Worm (Caenorhabditis elegans) whole organism, late embryonic: ENCODE results near the gene C06B3.7.

ENCODE experiments used
- C08G9.2 ChIP-seq: sonication (generic microtip); optimal IDR thresholded peaks from 2 replicates; lab custom pipeline; 2016; ENCODE audit warnings: mild to moderate bottlenecking, missing genetic modification characterization, moderate library complexity, missing compliant biosample characterization
- F13H6.1 ChIP-seq: sonication (generic microtip); optimal IDR thresholded peaks from 2 replicates; lab custom pipeline; 2016; ENCODE audit warnings: missing genetic modification characterization, missing compliant biosample characterization
- K02D7.2 ChIP-seq: sonication (generic microtip); optimal IDR thresholded peaks from 2 replicates; lab custom pipeline; 2017; ENCODE audit warnings: mild to moderate bottlenecking, missing genetic modification characterization, missing compliant biosample characterization
- K09A11.1 ChIP-seq: sonication (generic microtip); optimal IDR thresholded peaks from 2 replicates; lab custom pipeline; 2017; ENCODE audit warnings: antibody characterized with exemption, mild to moderate bottlenecking, missing genetic modification characterization, missing compliant biosample characterization; ENCODE audit not compliant: insufficient read depth
- T23F11.4 ChIP-seq: fragments of 200-800 bp; sonication (Bioruptor generic); optimal IDR thresholded peaks from 2 replicates; lab custom pipeline; 2018; ENCODE audit warnings: mild to moderate bottlenecking, missing genetic modification characterization, missing compliant biosample characterization
- Y22D7AL.16 ChIP-seq: sonication (generic microtip); optimal IDR thresholded peaks from 2 replicates; lab custom pipeline; 2016; ENCODE audit warnings: missing genetic modification characterization, missing compliant biosample characterization
- ahr-1 ChIP-seq: sonication (generic microtip); optimal IDR thresholded peaks from 2 replicates; lab custom pipeline; 2016; ENCODE audit warnings: missing genetic modification characterization, missing compliant biosample characterization
- ama-1 ChIP-seq: fragments of 150-350 bp; optimal IDR thresholded peaks from 2 replicates; lab custom pipeline; 2014
- ceh-14 ChIP-seq: sonication (generic microtip); optimal IDR thresholded peaks from 2 replicates; lab custom pipeline; 2016; ENCODE audit warnings: missing genotype, missing genetic modification characterization, missing compliant biosample characterization
- ceh-2 ChIP-seq: sonication (generic microtip); optimal IDR thresholded peaks from 2 replicates; lab custom pipeline; 2016; ENCODE audit warnings: missing genotype, missing genetic modification characterization, missing compliant biosample characterization
- ceh-22 ChIP-seq: sonication (generic microtip); optimal IDR thresholded peaks from 2 replicates; lab custom pipeline; 2017; ENCODE audit warnings: missing biosample characterization, missing genetic modification characterization
- ceh-24 ChIP-seq: sonication (generic microtip); optimal IDR thresholded peaks from 2 replicates; lab custom pipeline; 2016; ENCODE audit warnings: mild to moderate bottlenecking, missing genetic modification characterization, missing compliant biosample characterization
- ceh-30 ChIP-seq: fragments of 150-350 bp; optimal IDR thresholded peaks from 2 replicates; lab custom pipeline; 2014; ENCODE audit warnings: missing biosample characterization, missing genetic modification characterization
- ceh-31 ChIP-seq: sonication (generic microtip); optimal IDR thresholded peaks from 2 replicates; lab custom pipeline; 2016; ENCODE audit warnings: missing genetic modification characterization, missing compliant biosample characterization
- ceh-34 ChIP-seq: sonication (generic microtip); optimal IDR thresholded peaks from 2 replicates; lab custom pipeline; 2016; ENCODE audit warnings: mild to moderate bottlenecking, missing genetic modification characterization, missing compliant biosample characterization
- ceh-45 ChIP-seq: fragments of 200-800 bp; sonication (Bioruptor generic); IDR thresholded peaks from 2 replicates; pipeline ENCODE4 v1.3.6; 2022; ENCODE audit warnings: missing genetic modification reagents, missing genetic modification characterization, missing compliant biosample characterization
- ceh-48 ChIP-seq: sonication (generic microtip); optimal IDR thresholded peaks from 2 replicates; lab custom pipeline; 2016; ENCODE audit warnings: missing genetic modification characterization, inconsistent platforms, missing compliant biosample characterization
- ceh-6 ChIP-seq: fragments of 200-800 bp; sonication (Bioruptor generic); optimal IDR thresholded peaks from 2 replicates; lab custom pipeline; 2018; ENCODE audit warnings: mild to moderate bottlenecking, missing genetic modification characterization, missing compliant biosample characterization
- ceh-9 ChIP-seq: sonication (generic microtip); optimal IDR thresholded peaks from 2 replicates; lab custom pipeline; 2016; ENCODE audit warnings: mild to moderate bottlenecking, missing genetic modification characterization, inconsistent platforms, missing compliant biosample characterization
- elt-4 ChIP-seq: sonication (generic microtip); optimal IDR thresholded peaks from 2 replicates; lab custom pipeline; 2016; ENCODE audit warnings: missing genetic modification characterization, missing compliant biosample characterization
- eyg-1 ChIP-seq: sonication (generic microtip); optimal IDR thresholded peaks from 2 replicates; lab custom pipeline; 2016; ENCODE audit warnings: missing genotype, missing genetic modification characterization, missing compliant biosample characterization
- fax-1 ChIP-seq: sonication (generic microtip); optimal IDR thresholded peaks from 2 replicates; lab custom pipeline; 2016; ENCODE audit warnings: missing genotype, missing genetic modification characterization, missing compliant biosample characterization
- fkh-10 ChIP-seq: fragments of 150-350 bp; optimal IDR thresholded peaks from 2 replicates; lab custom pipeline; 2014; ENCODE audit warnings: missing biosample characterization, missing genetic modification reagents, missing genetic modification characterization
- hlh-13 ChIP-seq: fragments of 200-800 bp; sonication (Bioruptor generic); optimal IDR thresholded peaks from 2 replicates; lab custom pipeline; 2018; ENCODE audit warnings: mild to moderate bottlenecking, missing genetic modification characterization, missing compliant biosample characterization
- hlh-8 ChIP-seq: sonication (generic microtip); optimal IDR thresholded peaks from 2 replicates; lab custom pipeline; 2016; ENCODE audit warnings: missing genotype, missing genetic modification characterization, missing compliant biosample characterization
- lim-6 ChIP-seq: sonication (generic microtip); optimal IDR thresholded peaks from 2 replicates; lab custom pipeline; 2016; ENCODE audit warnings: missing genetic modification characterization, missing compliant biosample characterization
- madf-2 ChIP-seq: sonication (generic microtip); optimal IDR thresholded peaks from 2 replicates; lab custom pipeline; 2017; ENCODE audit warnings: missing genetic modification characterization, missing compliant biosample characterization
- nhr-11 ChIP-seq: fragments of 150-350 bp; optimal IDR thresholded peaks from 2 replicates; lab custom pipeline; 2014; ENCODE audit warnings: missing biosample characterization, missing genetic modification characterization
- nhr-232 ChIP-seq: sonication (generic microtip); optimal IDR thresholded peaks from 2 replicates; lab custom pipeline; 2016; ENCODE audit warnings: missing genetic modification characterization, missing compliant biosample characterization
- odd-2 ChIP-seq: sonication (generic microtip); optimal IDR thresholded peaks from 2 replicates; lab custom pipeline; 2017; ENCODE audit warnings: antibody characterized with exemption, mild to moderate bottlenecking, missing genetic modification characterization, missing compliant biosample characterization
- pha-2 ChIP-seq: sonication (generic microtip); optimal IDR thresholded peaks from 2 replicates; lab custom pipeline; 2017; ENCODE audit warnings: mild to moderate bottlenecking, missing genetic modification characterization, missing compliant biosample characterization
- pha-4 ChIP-seq: fragments of 150-350 bp; optimal IDR thresholded peaks from 2 replicates; lab custom pipeline; 2018; ENCODE audit warnings: missing biosample characterization, missing genetic modification reagents, missing genetic modification characterization
- rnt-1 ChIP-seq: sonication (generic microtip); optimal IDR thresholded peaks from 2 replicates; lab custom pipeline; 2016; ENCODE audit warnings: missing genetic modification characterization, missing compliant biosample characterization
- sdc-2 ChIP-seq: sonication (generic microtip); optimal IDR thresholded peaks from 2 replicates; lab custom pipeline; 2016; ENCODE audit warnings: missing genotype, missing genetic modification characterization, missing compliant biosample characterization
- sox-2 ChIP-seq: fragments of 200-800 bp; sonication (Bioruptor generic); IDR thresholded peaks from 2 replicates; pipeline ENCODE4 v1.3.6; 2022; ENCODE audit warnings: missing genetic modification reagents, missing genetic modification characterization, missing compliant biosample characterization
- syd-9 ChIP-seq: sonication (generic microtip); optimal IDR thresholded peaks from 2 replicates; lab custom pipeline; 2016; ENCODE audit warnings: mild to moderate bottlenecking, missing genetic modification characterization, moderate library complexity, missing compliant biosample characterization
- tbx-2 ChIP-seq: sonication (generic microtip); optimal IDR thresholded peaks from 2 replicates; lab custom pipeline; 2016; ENCODE audit warnings: missing genetic modification characterization, missing compliant biosample characterization
- ttx-3 ChIP-seq: sonication (generic microtip); optimal IDR thresholded peaks from 2 replicates; lab custom pipeline; 2016; ENCODE audit warnings: missing genetic modification reagents, missing genetic modification characterization, missing compliant biosample characterization
- unc-42 ChIP-seq: sonication (generic microtip); optimal IDR thresholded peaks from 2 replicates; lab custom pipeline; 2016; ENCODE audit warnings: missing genotype, missing genetic modification characterization, missing compliant biosample characterization
- unc-86 ChIP-seq: sonication (generic microtip); optimal IDR thresholded peaks from 2 replicates; lab custom pipeline; 2016; ENCODE audit warnings: missing genetic modification characterization, missing compliant biosample characterization
- zip-5 ChIP-seq: sonication (generic microtip); optimal IDR thresholded peaks from 2 replicates; lab custom pipeline; 2016; ENCODE audit warnings: missing genetic modification characterization, missing compliant biosample characterization

Gene C06B3.7

ce11 chrV:13954056-13954455, 44.6 kb downstream of the C06B3.7 start, which contains the start of gene swt-6:
swt-6 (plus strand) TSS chrV:13954356.
- TF ChIP-seq hlh-13 (no peak), Y22D7AL.16 (no peak), eyg-1 (no peak), pha-2 (tag; lab: Kevin White, UChicago) (no peak), unc-86 (tag; lab: Kevin White, UChicago) (no peak), K02D7.2 (tag; lab: Kevin White, UChicago) (no peak), fax-1 (tag; lab: Kevin White, UChicago) (no peak), zip-5 (tag; lab: Kevin White, UChicago) (no peak), ahr-1 (tag; lab: Kevin White, UChicago) (no peak), nhr-11 (tag; lab: Kevin White, UChicago) (no peak), ceh-34 (tag; lab: Kevin White, UChicago) (no peak)
- TF ChIP-seq, all 69 proteins: peak for 0

ce11 chrV:13955370-13956089, 46.0 kb downstream of the C06B3.7 start:
- no peak for TF ChIP-seq unc-86 (tag; lab: Kevin White, UChicago)
- no peak for TF ChIP-seq F13H6.1 (tag; lab: Kevin White, UChicago)
- no peak for TF ChIP-seq sox-2 (GFP tag; lab: Robert Waterston, UW)
- no peak for TF ChIP-seq ceh-2
- TF ChIP-seq hlh-8 = no peak

- no peak for TF ChIP-seq pha-2 (tag; lab: Kevin White, UChicago)
- TF ChIP-seq K09A11.1 (tag; lab: Kevin White, UChicago) = no peak
- TF ChIP-seq ama-1 (lab: Kevin White, UChicago) = no peak
- TF ChIP-seq K02D7.2 (tag; lab: Kevin White, UChicago) = no peak
- TF ChIP-seq sdc-2 (tag; lab: Kevin White, UChicago) = no peak
- no peak for TF ChIP-seq T23F11.4
- TF ChIP-seq unc-86 (tag; lab: Kevin White, UChicago) = no peak
- no peak for TF ChIP-seq elt-4 (tag; lab: Kevin White, UChicago)
- no peak for TF ChIP-seq nhr-232
- TF ChIP-seq ceh-31 = no peak
- TF ChIP-seq ceh-45 (GFP tag; lab: Robert Waterston, UW) = no peak
- no peak for TF ChIP-seq ceh-24 (tag; lab: Kevin White, UChicago)
Measured at ce11 chrV:13957691-13958090, 48.2 kb downstream of the C06B3.7 start.

- TF ChIP-seq nhr-11 (tag; lab: Kevin White, UChicago) (no peak), C08G9.2 (tag; lab: Kevin White, UChicago) (no peak), ttx-3 (tag; lab: Kevin White, UChicago) (no peak), sox-2 (GFP tag; lab: Robert Waterston, UW) (no peak), unc-42 (tag; lab: Kevin White, UChicago) (no peak), syd-9 (tag; lab: Kevin White, UChicago) (no peak), ceh-48 (tag; lab: Kevin White, UChicago) (no peak), rnt-1 (no peak), tbx-2 (tag; lab: Kevin White, UChicago) (no peak), ceh-30 (tag; lab: Kevin White, UChicago) (no peak), madf-2 (tag; lab: Kevin White, UChicago) (no peak), hlh-13 (no peak), K02D7.2 (tag; lab: Kevin White, UChicago) (no peak), ceh-22 (tag; lab: Kevin White, UChicago) (no peak)
Measured at ce11 chrV:13958247-13958646, 48.8 kb downstream of the C06B3.7 start, which contains the start of gene R10D12.10. R10D12.10 (minus strand) TSS chrV:13958347.

ce11 chrV:13960916-13961315, 51.4 kb downstream of the C06B3.7 start, which contains the start of gene srh-24:
srh-24 (minus strand) TSS chrV:13961016.
- TF ChIP-seq hlh-8 (no peak), ceh-6 (GFP tag; lab: Kevin White, UChicago) (no peak), fkh-10 (GFP tag; lab: Kevin White, UChicago) (no peak), odd-2 (no peak), ceh-34 (tag; lab: Kevin White, UChicago) (no peak), pha-2 (tag; lab: Kevin White, UChicago) (no peak), ceh-14 (no peak), K09A11.1 (tag; lab: Kevin White, UChicago) (no peak), T23F11.4 (no peak), tbx-2 (tag; lab: Kevin White, UChicago) (no peak), ttx-3 (tag; lab: Kevin White, UChicago) (no peak), pha-4 (tag; lab: Kevin White, UChicago) (no peak), ceh-9 (tag; lab: Kevin White, UChicago) (no peak), C08G9.2 (tag; lab: Kevin White, UChicago) (no peak), ceh-45 (GFP tag; lab: Robert Waterston, UW) (no peak), K02D7.2 (tag; lab: Kevin White, UChicago) (no peak), lim-6 (no peak)
